Worm (Caenorhabditis elegans) whole organism, L1 larva: ENCODE data around the gene tctn-1.

Experiments used
- C34B4.2 ChIP-seq: sonication (generic microtip); optimal IDR thresholded peaks from 2 replicates; lab custom pipeline; 2017; ENCODE audit warnings: mild to moderate bottlenecking, missing genetic modification characterization, missing compliant biosample characterization
- ama-1 ChIP-seq: fragments of 150-350 bp; optimal IDR thresholded peaks from 2 replicates; lab custom pipeline; 2014
- blmp-1 ChIP-seq: fragments of 150-350 bp; optimal IDR thresholded peaks from 2 replicates; lab custom pipeline; 2014; ENCODE audit warnings: missing biosample characterization, missing genetic modification characterization
- elt-3 ChIP-seq, 6 experiments: fragments of 150-350 bp in 1 of 6; sonication (generic microtip); optimal IDR thresholded peaks; 2 replicates each; lab custom pipeline; 2017 to 2018; ENCODE audit warnings: missing biosample characterization in 6 of 6, missing genetic modification characterization in 6 of 6, inconsistent platforms in 1 of 6
- hlh-17 ChIP-seq: fragments of 200-800 bp; sonication (Bioruptor generic); optimal IDR thresholded peaks from 2 replicates; lab custom pipeline; 2018; ENCODE audit warnings: missing genetic modification characterization, mild to moderate bottlenecking, missing compliant biosample characterization, moderate library complexity, borderline replicate concordance
- nhr-12 ChIP-seq: sonication (generic microtip); optimal IDR thresholded peaks from 2 replicates; lab custom pipeline; 2017; ENCODE audit warnings: missing biosample characterization, missing genetic modification characterization
- nhr-237 ChIP-seq: fragments of 150-350 bp; optimal IDR thresholded peaks from 2 replicates; lab custom pipeline; 2014; ENCODE audit warnings: missing biosample characterization, missing genetic modification characterization
- nhr-77 ChIP-seq: fragments of 150-350 bp; optimal IDR thresholded peaks from 2 replicates; lab custom pipeline; 2014; ENCODE audit warnings: missing biosample characterization, missing genetic modification characterization
- snpc-4 ChIP-seq: fragments of 150-350 bp; optimal IDR thresholded peaks from 2 replicates; lab custom pipeline; 2014; ENCODE audit warnings: missing biosample characterization, missing genetic modification characterization
- unc-62 ChIP-seq: fragments of 150-350 bp; optimal IDR thresholded peaks from 2 replicates; lab custom pipeline; 2014; ENCODE audit warnings: missing biosample characterization, missing genetic modification reagents, missing genetic modification characterization

ce11 chrIV:4755929-4756655, 8.5 kb upstream of the tctn-1 start, which contains the start of the genes fbxb-77 and Y17G9B.11:
- no peak for TF ChIP-seq hlh-17 (GFP tag; lab: Kevin White, UChicago)
- TF ChIP-seq snpc-4 = no peak
- no peak for TF ChIP-seq C34B4.2 (tag; lab: Kevin White, UChicago)
- no peak for TF ChIP-seq blmp-1 (tag; lab: Kevin White, UChicago)
- TF ChIP-seq nhr-237 (tag; lab: Kevin White, UChicago) = no peak
- no peak for TF ChIP-seq nhr-12 (tag; lab: Kevin White, UChicago)
- TF ChIP-seq ama-1 (lab: Kevin White, UChicago) = no peak
- no peak for TF ChIP-seq elt-3 (tag; optimal IDR thresholded peaks at IDR 0.05; lab: Kevin White, UChicago)
- no peak for TF ChIP-seq nhr-77
- TF ChIP-seq unc-62 (GFP tag; lab: Kevin White, UChicago) = no peak
